Fruit fly (Drosophila melanogaster) whole organism, embryonic: ENCODE results near the gene Pisd.

Experiments
- Ada2b ChIP-seq: fragments of 200-800 bp; sonication (Bioruptor generic); IDR thresholded peaks from 2 replicates; pipeline ENCODE4 v1.3.6; 2022; ENCODE audit warnings: missing biosample characterization, missing genetic modification characterization
- CG10979 ChIP-seq: fragments of 200-800 bp; sonication (Bioruptor generic); optimal IDR thresholded peaks from 2 replicates; lab custom pipeline; 2018; ENCODE audit warnings: missing biosample characterization, mild to moderate bottlenecking, missing genetic modification characterization, moderate library complexity
- CG11456 ChIP-seq: fragments of 200-800 bp; sonication (Bioruptor generic); IDR thresholded peaks from 3 replicates; pipeline ENCODE4 v1.3.6; 2022; ENCODE audit warnings: missing biosample characterization, missing genetic modification characterization
- CG12071 ChIP-seq: fragments of 200-800 bp; sonication (Bioruptor generic); optimal IDR thresholded peaks from 3 replicates; lab custom pipeline; 2018; ENCODE audit warnings: missing biosample characterization, mild to moderate bottlenecking, missing genetic modification characterization
- CG12391 ChIP-seq: fragments of 200-800 bp; sonication (Bioruptor generic); optimal IDR thresholded peaks from 3 replicates; lab custom pipeline; 2018; ENCODE audit warnings: missing biosample characterization, mild to moderate bottlenecking, missing genetic modification characterization, moderate library complexity
- CG12659 ChIP-seq: fragments of 200-800 bp; sonication (Bioruptor generic); optimal IDR thresholded peaks from 3 replicates; lab custom pipeline; 2017; ENCODE audit warnings: mild to moderate bottlenecking, missing biosample characterization, missing genetic modification reagents, missing genetic modification characterization
- CG13287 ChIP-seq: fragments of 200-800 bp; sonication (Bioruptor generic); IDR thresholded peaks from 2 replicates; pipeline ENCODE4 v1.3.6; 2022; ENCODE audit warnings: missing biosample characterization, missing genetic modification characterization; ENCODE audit not compliant: partially characterized antibody
- CG13424 ChIP-seq: fragments of 200-800 bp; sonication (Bioruptor generic); optimal IDR thresholded peaks from 2 replicates; lab custom pipeline; 2019; ENCODE audit warnings: missing biosample characterization, mild to moderate bottlenecking, missing genetic modification characterization, moderate library complexity
- CG1603 ChIP-seq: fragments of 200-800 bp; sonication (Bioruptor generic); optimal IDR thresholded peaks from 2 replicates; lab custom pipeline; 2019; ENCODE audit warnings: missing biosample characterization, mild to moderate bottlenecking, missing genetic modification characterization, moderate library complexity
- CG16813 ChIP-seq: fragments of 200-800 bp; sonication (Bioruptor generic); IDR thresholded peaks from 3 replicates; pipeline ENCODE4 v1.3.6; 2022; ENCODE audit warnings: missing biosample characterization, missing genetic modification characterization; ENCODE audit not compliant: partially characterized antibody
- CG1792 ChIP-seq: fragments of 200-800 bp; sonication (Bioruptor generic); optimal IDR thresholded peaks from 2 replicates; lab custom pipeline; 2016; ENCODE audit warnings: missing biosample characterization, missing genetic modification characterization
- CG2116 ChIP-seq: fragments of 200-800 bp; sonication (Bioruptor generic); optimal IDR thresholded peaks from 3 replicates; lab custom pipeline; 2018; ENCODE audit warnings: missing biosample characterization, mild to moderate bottlenecking, missing genetic modification characterization
- CG3847 ChIP-seq: fragments of 200-800 bp; sonication (Bioruptor generic); IDR thresholded peaks from 2 replicates; pipeline ENCODE4 v1.3.6; 2022; ENCODE audit warnings: missing biosample characterization, missing genetic modification characterization
- CG7987 ChIP-seq: fragments of 200-800 bp; sonication (Bioruptor generic); optimal IDR thresholded peaks from 2 replicates; lab custom pipeline; 2018; ENCODE audit warnings: missing biosample characterization, mild to moderate bottlenecking, missing genetic modification characterization, moderate library complexity
- CG8281 ChIP-seq: fragments of 200-800 bp; sonication (Bioruptor generic); optimal IDR thresholded peaks from 2 replicates; lab custom pipeline; 2018; ENCODE audit warnings: missing biosample characterization, mild to moderate bottlenecking, missing genetic modification characterization, moderate library complexity
- CG9609 ChIP-seq: fragments of 200-800 bp; sonication (Bioruptor generic); optimal IDR thresholded peaks from 3 replicates; lab custom pipeline; 2016; ENCODE audit warnings: missing biosample characterization, missing genetic modification characterization
- CTCF ChIP-seq: fragments of 200-800 bp; sonication (Bioruptor generic); optimal IDR thresholded peaks from 2 replicates; lab custom pipeline; 2017; ENCODE audit warnings: missing biosample characterization, mild to moderate bottlenecking, missing genetic modification characterization, moderate library complexity
- CkIIα-i1 ChIP-seq: fragments of 200-800 bp; sonication (Bioruptor generic); IDR thresholded peaks from 2 replicates; pipeline ENCODE4 v1.3.6; 2022; ENCODE audit warnings: missing biosample characterization, missing genetic modification characterization
- Dad ChIP-seq: fragments of 200-800 bp; sonication (Bioruptor generic); optimal IDR thresholded peaks from 3 replicates; lab custom pipeline; 2016; ENCODE audit warnings: missing biosample characterization, missing genetic modification characterization
- Elba2 ChIP-seq: fragments of 200-800 bp; sonication (Bioruptor generic); optimal IDR thresholded peaks from 3 replicates; lab custom pipeline; 2016; ENCODE audit warnings: missing biosample characterization, missing genetic modification characterization
- Gug ChIP-seq: fragments of 200-800 bp; sonication (Bioruptor generic); IDR thresholded peaks from 4 replicates; pipeline ENCODE4 v1.3.6; 2022; ENCODE audit warnings: missing biosample characterization, missing genetic modification characterization
- HLH4C ChIP-seq: fragments of 200-800 bp; sonication (Bioruptor generic); IDR thresholded peaks from 3 replicates; pipeline ENCODE4 v1.3.6; 2022; ENCODE audit warnings: missing biosample characterization, missing genetic modification characterization; ENCODE audit not compliant: partially characterized antibody
- Hey ChIP-seq: fragments of 200-800 bp; sonication (Bioruptor generic); optimal IDR thresholded peaks from 3 replicates; lab custom pipeline; 2018; ENCODE audit warnings: missing biosample characterization, mild to moderate bottlenecking, missing genetic modification characterization
- Rx ChIP-seq: fragments of 200-800 bp; sonication (Bioruptor generic); IDR thresholded peaks from 2 replicates; pipeline ENCODE4 v1.3.6; 2022; ENCODE audit warnings: missing biosample characterization, missing genetic modification characterization
- ac ChIP-seq: fragments of 200-800 bp; sonication (Bioruptor generic); optimal IDR thresholded peaks from 3 replicates; lab custom pipeline; 2017; ENCODE audit warnings: missing biosample characterization, mild to moderate bottlenecking, missing genetic modification characterization
- ase ChIP-seq: fragments of 200-800 bp; sonication (Bioruptor generic); IDR thresholded peaks from 3 replicates; pipeline ENCODE4 v1.3.6; 2022; ENCODE audit warnings: missing biosample characterization, missing genetic modification characterization
- br ChIP-seq: fragments of >200 bp; optimal IDR thresholded peaks from 2 replicates; lab custom pipeline; 2017
- bsh ChIP-seq, 2 experiments: fragments of 200-800 bp; sonication (Bioruptor generic); optimal IDR thresholded peaks; 2 replicates each; lab custom pipeline; 2017 to 2018; ENCODE audit warnings: mild to moderate bottlenecking in 2 of 2, missing biosample characterization in 2 of 2, missing genetic modification characterization in 2 of 2, moderate library complexity in 1 of 2
- corto ChIP-seq: fragments of 200-800 bp; sonication (Bioruptor generic); optimal IDR thresholded peaks from 2 replicates; lab custom pipeline; 2016; ENCODE audit warnings: missing biosample characterization, mild to moderate bottlenecking, missing genetic modification characterization, moderate library complexity
- fd96Cb ChIP-seq: fragments of 200-800 bp; sonication (Bioruptor generic); optimal IDR thresholded peaks from 2 replicates; lab custom pipeline; 2018; ENCODE audit warnings: missing biosample characterization, mild to moderate bottlenecking, missing genetic modification characterization, moderate library complexity
- gcm ChIP-seq: fragments of 200-800 bp; sonication (Bioruptor generic); optimal IDR thresholded peaks from 2 replicates; lab custom pipeline; 2019; ENCODE audit warnings: missing biosample characterization, mild to moderate bottlenecking, missing genetic modification characterization, moderate library complexity
- gt ChIP-seq: fragments of 200-800 bp; sonication (Bioruptor generic); IDR thresholded peaks from 2 replicates; pipeline ENCODE4 v1.3.6; 2022; ENCODE audit warnings: missing biosample characterization, missing genetic modification characterization
- hbn ChIP-seq: fragments of 200-800 bp; sonication (Bioruptor generic); IDR thresholded peaks from 2 replicates; pipeline ENCODE4 v1.3.6; 2022; ENCODE audit warnings: missing biosample characterization, missing genetic modification characterization; ENCODE audit not compliant: partially characterized antibody
- ken ChIP-seq: fragments of 200-800 bp; sonication (Bioruptor generic); IDR thresholded peaks from 3 replicates; pipeline ENCODE4 v1.3.6; 2022; ENCODE audit warnings: missing biosample characterization, missing genetic modification characterization
- nerfin-1 ChIP-seq: fragments of 200-800 bp; sonication (Bioruptor generic); optimal IDR thresholded peaks from 3 replicates; lab custom pipeline; 2019; ENCODE audit warnings: missing biosample characterization, mild to moderate bottlenecking, missing genetic modification characterization, moderate library complexity
- nerfin-2 ChIP-seq: fragments of 200-800 bp; sonication (Bioruptor generic); IDR thresholded peaks from 2 replicates; pipeline ENCODE4 v1.3.6; 2022; ENCODE audit warnings: missing biosample characterization, missing genetic modification characterization; ENCODE audit not compliant: partially characterized antibody
- peb ChIP-seq: fragments of 200-800 bp; sonication (Bioruptor generic); IDR thresholded peaks from 2 replicates; pipeline ENCODE4 v1.3.6; 2022; ENCODE audit warnings: missing biosample characterization, missing genetic modification characterization
- pita ChIP-seq: fragments of 200-800 bp; sonication (Bioruptor generic); optimal IDR thresholded peaks from 2 replicates; lab custom pipeline; 2017; ENCODE audit warnings: missing biosample characterization, mild to moderate bottlenecking, missing genetic modification characterization
- pnt ChIP-seq: fragments of 200-800 bp; sonication (Bioruptor generic); optimal IDR thresholded peaks from 3 replicates; lab custom pipeline; 2016; ENCODE audit warnings: missing biosample characterization, missing genetic modification characterization
- pum ChIP-seq: fragments of 200-800 bp; sonication (Bioruptor generic); optimal IDR thresholded peaks from 2 replicates; lab custom pipeline; 2016; ENCODE audit warnings: missing biosample characterization, missing genetic modification characterization
- run ChIP-seq: fragments of 200-800 bp; sonication (Bioruptor generic); optimal IDR thresholded peaks from 3 replicates; lab custom pipeline; 2018; ENCODE audit warnings: missing biosample characterization, mild to moderate bottlenecking, missing genetic modification characterization
- slp2 ChIP-seq: fragments of 200-800 bp; sonication (Bioruptor generic); optimal IDR thresholded peaks from 2 replicates; lab custom pipeline; 2016; ENCODE audit warnings: missing biosample characterization, missing genetic modification characterization
- so ChIP-seq: fragments of 200-800 bp; sonication (Bioruptor generic); IDR thresholded peaks from 3 replicates; pipeline ENCODE4 v1.3.6; 2022; ENCODE audit warnings: missing biosample characterization, missing genetic modification characterization
- sqz ChIP-seq: fragments of 200-800 bp; sonication (Bioruptor generic); optimal IDR thresholded peaks from 3 replicates; lab custom pipeline; 2018; ENCODE audit warnings: missing biosample characterization, mild to moderate bottlenecking, missing genetic modification characterization
- stwl ChIP-seq: fragments of 200-800 bp; sonication (Bioruptor generic); optimal IDR thresholded peaks from 3 replicates; lab custom pipeline; 2018; ENCODE audit warnings: missing biosample characterization, mild to moderate bottlenecking, missing genetic modification characterization, moderate library complexity
- sug ChIP-seq: fragments of 200-800 bp; optimal IDR thresholded peaks from 2 replicates; lab custom pipeline; 2019; ENCODE audit warnings: missing biosample characterization, mild to moderate bottlenecking, missing genetic modification characterization, moderate library complexity
- tin ChIP-seq: fragments of 200-800 bp; sonication (Bioruptor generic); optimal IDR thresholded peaks from 3 replicates; lab custom pipeline; 2016; ENCODE audit warnings: missing biosample characterization, missing genetic modification characterization
- tll ChIP-seq, 2 experiments: fragments of 200-800 bp in 1 of 2; fragments of >200 bp in 1 of 2; sonication (Bioruptor generic) in 1 of 2; optimal IDR thresholded peaks; 2 replicates each; lab custom pipeline; 2017 to 2019; ENCODE audit warnings: missing biosample characterization in 2 of 2, missing genetic modification characterization in 2 of 2, mild to moderate bottlenecking in 1 of 2, moderate library complexity in 1 of 2
- ttk ChIP-seq: fragments of 200-800 bp; sonication (Bioruptor generic); IDR thresholded peaks from 2 replicates; pipeline ENCODE4 v2.1.2; 2022; ENCODE audit warnings: missing biosample characterization, missing genetic modification characterization
- unpg ChIP-seq: fragments of 200-800 bp; sonication (Bioruptor generic); optimal IDR thresholded peaks from 3 replicates; lab custom pipeline; 2018; ENCODE audit warnings: missing biosample characterization, mild to moderate bottlenecking, missing genetic modification characterization, moderate library complexity
- vnd ChIP-seq: fragments of 200-800 bp; sonication (Bioruptor generic); IDR thresholded peaks from 3 replicates; pipeline ENCODE4 v1.3.6; 2022; ENCODE audit warnings: missing biosample characterization, missing genetic modification characterization; ENCODE audit not compliant: partially characterized antibody
- vvl ChIP-seq: fragments of 200-800 bp; sonication (Bioruptor generic); IDR thresholded peaks from 2 replicates; pipeline ENCODE4 v1.3.6; 2022; ENCODE audit warnings: missing biosample characterization, missing genetic modification characterization

Gene Pisd

DNA sequence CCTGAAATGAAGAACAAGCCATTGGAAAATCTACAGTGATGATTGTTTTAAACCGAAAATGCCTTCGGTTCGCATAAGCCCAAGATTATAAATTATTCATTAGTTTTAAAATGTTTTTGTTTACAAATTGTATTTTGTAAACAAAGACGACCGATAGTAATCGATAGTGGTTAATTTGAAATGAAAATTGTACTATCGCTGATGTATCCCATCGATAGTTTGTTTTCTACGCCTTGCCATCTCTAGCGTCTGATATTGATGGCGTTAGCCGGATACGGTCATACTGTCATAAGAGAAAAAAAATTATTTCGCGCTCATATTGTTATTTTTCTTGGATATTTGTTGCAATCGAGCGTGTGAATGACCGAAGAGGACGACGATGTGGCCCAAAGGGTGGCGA is 7.5 kb downstream of the Pisd start, which contains the start of gene SMC1 (continued):
- TF ChIP-seq pnt (no peak), sug (tag; lab: Kevin White, UChicago) (peak; percentile 70), Gug (GFP tag; lab: Robert Waterston, UW) (peak; percentile 40; the same call in 1 of the 4 replicates), ken (no peak), CG8281 (tag; lab: Kevin White, UChicago) (peak; percentile 50), Rx (no peak), unpg (GFP tag; lab: Kevin White, UChicago) (no peak), pita (GFP tag; lab: Kevin White, UChicago) (no peak), tll (GFP tag; optimal IDR thresholded peaks at IDR 0.05; lab: Kevin White, UChicago) (no peak), run (tag; lab: Kevin White, UChicago) (no peak), ttk (no peak), fd96Cb (tag; lab: Kevin White, UChicago) (no peak), ac (no peak), CG2116 (GFP tag; lab: Kevin White, UChicago) (peak; percentile 79), nerfin-2 (GFP tag; lab: Robert Waterston, UW) (peak; percentile 99), CG3847 (GFP tag; lab: Robert Waterston, UW) (no peak), gt (GFP tag; lab: Robert Waterston, UW) (no peak), CG1792 (GFP tag; lab: Kevin White, UChicago) (no peak), corto (GFP tag; lab: Kevin White, UChicago) (no peak), pum (GFP tag; lab: Kevin White, UChicago) (no peak), Ada2b (GFP tag; lab: Robert Waterston, UW) (no peak), Elba2 (no peak), CG7987 (GFP tag; lab: Kevin White, UChicago) (peak; percentile 0), hbn (GFP tag; lab: Robert Waterston, UW) (peak; percentile 99), CG16813 (GFP tag; lab: Robert Waterston, UW) (peak; percentile 100), HLH4C (peak; percentile 98), stwl (peak; percentile 79), CG11456 (no peak), gcm (GFP tag; lab: Kevin White, UChicago) (no peak), ase (no peak), bsh (GFP tag; optimal IDR thresholded peaks at IDR 0.05; lab: Kevin White, UChicago) (no peak), CTCF (no peak), nerfin-1 (tag; lab: Kevin White, UChicago) (no peak), CG12391 (peak; percentile 62), so (GFP tag; lab: Robert Waterston, UW) (no peak), vnd (GFP tag; lab: Robert Waterston, UW) (peak; percentile 99), CG13287 (GFP tag; lab: Robert Waterston, UW) (peak; percentile 100), slp2 (GFP tag; lab: Kevin White, UChicago) (peak; percentile 18), tin (GFP tag; lab: Kevin White, UChicago) (peak; percentile 13), sqz (GFP tag; lab: Kevin White, UChicago) (peak; percentile 86), CG1603 (tag; lab: Kevin White, UChicago) (peak; percentile 81), CG13424 (peak; percentile 42), Dad (GFP tag; lab: Kevin White, UChicago) (peak; percentile 51), CG12071 (GFP tag; lab: Kevin White, UChicago) (no peak), CG10979 (tag; lab: Kevin White, UChicago) (no peak), CG12659 (GFP tag; lab: Kevin White, UChicago) (peak; percentile 83), br (no peak), CkIIα-i1 (GFP tag; lab: Robert Waterston, UW) (no peak), peb (GFP tag; lab: Robert Waterston, UW) (no peak), vvl (GFP tag; lab: Robert Waterston, UW) (no peak), CG9609 (GFP tag; lab: Kevin White, UChicago) (no peak), Hey (no peak)
